Worm (Caenorhabditis elegans) whole organism, late embryonic: Measurements from ENCODE around the gene ags-3.

Source experiments
- C38D4.7 ChIP-seq: fragments of 200-800 bp; sonication (Bioruptor generic); optimal IDR thresholded peaks from 2 replicates; lab custom pipeline; 2018; ENCODE audit warnings: mild to moderate bottlenecking, missing genetic modification characterization, moderate library complexity, missing compliant biosample characterization
- F13H6.1 ChIP-seq: sonication (generic microtip); optimal IDR thresholded peaks from 2 replicates; lab custom pipeline; 2016; ENCODE audit warnings: missing genetic modification characterization, missing compliant biosample characterization
- K02D7.2 ChIP-seq: sonication (generic microtip); optimal IDR thresholded peaks from 2 replicates; lab custom pipeline; 2017; ENCODE audit warnings: mild to moderate bottlenecking, missing genetic modification characterization, missing compliant biosample characterization
- K09A11.1 ChIP-seq: sonication (generic microtip); optimal IDR thresholded peaks from 2 replicates; lab custom pipeline; 2017; ENCODE audit warnings: antibody characterized with exemption, mild to moderate bottlenecking, missing genetic modification characterization, missing compliant biosample characterization; ENCODE audit not compliant: insufficient read depth
- T23F11.4 ChIP-seq: fragments of 200-800 bp; sonication (Bioruptor generic); optimal IDR thresholded peaks from 2 replicates; lab custom pipeline; 2018; ENCODE audit warnings: mild to moderate bottlenecking, missing genetic modification characterization, missing compliant biosample characterization
- ceh-14 ChIP-seq: sonication (generic microtip); optimal IDR thresholded peaks from 2 replicates; lab custom pipeline; 2016; ENCODE audit warnings: missing genotype, missing genetic modification characterization, missing compliant biosample characterization
- ceh-18 ChIP-seq: sonication (generic microtip); optimal IDR thresholded peaks from 2 replicates; lab custom pipeline; 2016; ENCODE audit warnings: missing genetic modification characterization, missing compliant biosample characterization
- ceh-19 ChIP-seq: fragments of 200-800 bp; sonication (Bioruptor generic); optimal IDR thresholded peaks from 2 replicates; lab custom pipeline; 2018; ENCODE audit warnings: mild to moderate bottlenecking, missing genetic modification characterization, missing compliant biosample characterization
- ceh-2 ChIP-seq: sonication (generic microtip); optimal IDR thresholded peaks from 2 replicates; lab custom pipeline; 2016; ENCODE audit warnings: missing genotype, missing genetic modification characterization, missing compliant biosample characterization
- ceh-24 ChIP-seq: sonication (generic microtip); optimal IDR thresholded peaks from 2 replicates; lab custom pipeline; 2016; ENCODE audit warnings: mild to moderate bottlenecking, missing genetic modification characterization, missing compliant biosample characterization
- ceh-31 ChIP-seq: sonication (generic microtip); optimal IDR thresholded peaks from 2 replicates; lab custom pipeline; 2016; ENCODE audit warnings: missing genetic modification characterization, missing compliant biosample characterization
- ceh-48 ChIP-seq: sonication (generic microtip); optimal IDR thresholded peaks from 2 replicates; lab custom pipeline; 2016; ENCODE audit warnings: missing genetic modification characterization, inconsistent platforms, missing compliant biosample characterization
- ceh-6 ChIP-seq: fragments of 200-800 bp; sonication (Bioruptor generic); optimal IDR thresholded peaks from 2 replicates; lab custom pipeline; 2018; ENCODE audit warnings: mild to moderate bottlenecking, missing genetic modification characterization, missing compliant biosample characterization
- che-1 ChIP-seq: sonication (generic microtip); optimal IDR thresholded peaks from 2 replicates; lab custom pipeline; 2016; ENCODE audit warnings: mild to moderate bottlenecking, missing genetic modification characterization, missing compliant biosample characterization
- dmd-4 ChIP-seq: sonication (generic microtip); optimal IDR thresholded peaks from 2 replicates; lab custom pipeline; 2016; ENCODE audit warnings: borderline replicate concordance, missing genetic modification characterization, missing compliant biosample characterization
- elt-2 ChIP-seq: sonication (generic microtip); optimal IDR thresholded peaks from 2 replicates; lab custom pipeline; 2016; ENCODE audit warnings: missing genetic modification reagents, missing genetic modification characterization, missing compliant biosample characterization
- elt-4 ChIP-seq: sonication (generic microtip); optimal IDR thresholded peaks from 2 replicates; lab custom pipeline; 2016; ENCODE audit warnings: missing genetic modification characterization, missing compliant biosample characterization
- ets-4 ChIP-seq: sonication (generic microtip); optimal IDR thresholded peaks from 2 replicates; lab custom pipeline; 2016; ENCODE audit warnings: missing genetic modification characterization, missing compliant biosample characterization
- fax-1 ChIP-seq: sonication (generic microtip); optimal IDR thresholded peaks from 2 replicates; lab custom pipeline; 2016; ENCODE audit warnings: missing genotype, missing genetic modification characterization, missing compliant biosample characterization
- fkh-10 ChIP-seq: fragments of 150-350 bp; optimal IDR thresholded peaks from 2 replicates; lab custom pipeline; 2014; ENCODE audit warnings: missing biosample characterization, missing genetic modification reagents, missing genetic modification characterization
- fkh-6 ChIP-seq: sonication (generic microtip); optimal IDR thresholded peaks from 2 replicates; lab custom pipeline; 2016; ENCODE audit warnings: missing genetic modification characterization, missing compliant biosample characterization
- gmeb-2 ChIP-seq: sonication (generic microtip); optimal IDR thresholded peaks from 2 replicates; lab custom pipeline; 2016; ENCODE audit warnings: missing genetic modification characterization, inconsistent platforms, missing compliant biosample characterization
- hlh-13 ChIP-seq: fragments of 200-800 bp; sonication (Bioruptor generic); optimal IDR thresholded peaks from 2 replicates; lab custom pipeline; 2018; ENCODE audit warnings: mild to moderate bottlenecking, missing genetic modification characterization, missing compliant biosample characterization
- hlh-15 ChIP-seq: sonication (generic microtip); optimal IDR thresholded peaks from 2 replicates; lab custom pipeline; 2016; ENCODE audit warnings: missing genetic modification characterization, missing compliant biosample characterization
- hlh-30 ChIP-seq: sonication (generic microtip); optimal IDR thresholded peaks from 2 replicates; lab custom pipeline; 2017; ENCODE audit warnings: antibody characterized with exemption, missing genetic modification characterization, missing compliant biosample characterization; ENCODE audit not compliant: insufficient read depth
- hlh-6 ChIP-seq: sonication (generic microtip); optimal IDR thresholded peaks from 2 replicates; lab custom pipeline; 2016; ENCODE audit warnings: missing genotype, missing genetic modification characterization, missing compliant biosample characterization
- hlh-8 ChIP-seq: sonication (generic microtip); optimal IDR thresholded peaks from 2 replicates; lab custom pipeline; 2016; ENCODE audit warnings: missing genotype, missing genetic modification characterization, missing compliant biosample characterization
- lin-11 ChIP-seq: fragments of 200-800 bp; sonication (Bioruptor generic); optimal IDR thresholded peaks from 2 replicates; lab custom pipeline; 2018; ENCODE audit warnings: mild to moderate bottlenecking, missing genetic modification characterization, missing compliant biosample characterization
- madf-2 ChIP-seq: sonication (generic microtip); optimal IDR thresholded peaks from 2 replicates; lab custom pipeline; 2017; ENCODE audit warnings: missing genetic modification characterization, missing compliant biosample characterization
- mec-3 ChIP-seq: sonication (generic microtip); optimal IDR thresholded peaks from 2 replicates; lab custom pipeline; 2016; ENCODE audit warnings: borderline replicate concordance, missing genetic modification characterization, missing compliant biosample characterization
- nhr-232 ChIP-seq: sonication (generic microtip); optimal IDR thresholded peaks from 2 replicates; lab custom pipeline; 2016; ENCODE audit warnings: missing genetic modification characterization, missing compliant biosample characterization
- npax-4 ChIP-seq: sonication (generic microtip); optimal IDR thresholded peaks from 2 replicates; lab custom pipeline; 2016; ENCODE audit warnings: missing genetic modification characterization, missing compliant biosample characterization
- odd-2 ChIP-seq: sonication (generic microtip); optimal IDR thresholded peaks from 2 replicates; lab custom pipeline; 2017; ENCODE audit warnings: antibody characterized with exemption, mild to moderate bottlenecking, missing genetic modification characterization, missing compliant biosample characterization
- pag-3 ChIP-seq: sonication (generic microtip); optimal IDR thresholded peaks from 2 replicates; lab custom pipeline; 2016; ENCODE audit warnings: missing compliant biosample characterization, missing genetic modification characterization, borderline replicate concordance
- pha-4 ChIP-seq: fragments of 150-350 bp; optimal IDR thresholded peaks from 2 replicates; lab custom pipeline; 2018; ENCODE audit warnings: missing biosample characterization, missing genetic modification reagents, missing genetic modification characterization
- pqm-1 ChIP-seq: sonication (generic microtip); optimal IDR thresholded peaks from 2 replicates; lab custom pipeline; 2016; ENCODE audit warnings: missing genetic modification characterization, missing compliant biosample characterization
- pros-1 ChIP-seq: fragments of 150-350 bp; optimal IDR thresholded peaks from 2 replicates; lab custom pipeline; 2014; ENCODE audit warnings: missing biosample characterization, missing genetic modification reagents, missing genetic modification characterization
- ref-2 ChIP-seq: sonication (generic microtip); optimal IDR thresholded peaks from 2 replicates; lab custom pipeline; 2016; ENCODE audit warnings: missing genetic modification characterization, missing compliant biosample characterization
- rnt-1 ChIP-seq: sonication (generic microtip); optimal IDR thresholded peaks from 2 replicates; lab custom pipeline; 2016; ENCODE audit warnings: missing genetic modification characterization, missing compliant biosample characterization
- sox-2 ChIP-seq: fragments of 200-800 bp; sonication (Bioruptor generic); IDR thresholded peaks from 2 replicates; pipeline ENCODE4 v1.3.6; 2022; ENCODE audit warnings: missing genetic modification reagents, missing genetic modification characterization, missing compliant biosample characterization
- sox-4 ChIP-seq: sonication (generic microtip); optimal IDR thresholded peaks from 2 replicates; lab custom pipeline; 2017; ENCODE audit warnings: mild to moderate bottlenecking, missing genetic modification characterization, inconsistent platforms, missing compliant biosample characterization
- syd-9 ChIP-seq: sonication (generic microtip); optimal IDR thresholded peaks from 2 replicates; lab custom pipeline; 2016; ENCODE audit warnings: mild to moderate bottlenecking, missing genetic modification characterization, moderate library complexity, missing compliant biosample characterization
- tbx-2 ChIP-seq: sonication (generic microtip); optimal IDR thresholded peaks from 2 replicates; lab custom pipeline; 2016; ENCODE audit warnings: missing genetic modification characterization, missing compliant biosample characterization
- tbx-7 ChIP-seq: sonication (generic microtip); optimal IDR thresholded peaks from 2 replicates; lab custom pipeline; 2016; ENCODE audit warnings: missing genotype, missing genetic modification characterization, missing compliant biosample characterization
- ttx-3 ChIP-seq: sonication (generic microtip); optimal IDR thresholded peaks from 2 replicates; lab custom pipeline; 2016; ENCODE audit warnings: missing genetic modification reagents, missing genetic modification characterization, missing compliant biosample characterization
- unc-42 ChIP-seq: sonication (generic microtip); optimal IDR thresholded peaks from 2 replicates; lab custom pipeline; 2016; ENCODE audit warnings: missing genotype, missing genetic modification characterization, missing compliant biosample characterization
- unc-55 ChIP-seq: sonication (generic microtip); optimal IDR thresholded peaks from 2 replicates; lab custom pipeline; 2017; ENCODE audit warnings: missing biosample characterization, missing genetic modification reagents, missing genetic modification characterization
- unc-86 ChIP-seq: sonication (generic microtip); optimal IDR thresholded peaks from 2 replicates; lab custom pipeline; 2016; ENCODE audit warnings: missing genetic modification characterization, missing compliant biosample characterization

ags-3 gene

DNA sequence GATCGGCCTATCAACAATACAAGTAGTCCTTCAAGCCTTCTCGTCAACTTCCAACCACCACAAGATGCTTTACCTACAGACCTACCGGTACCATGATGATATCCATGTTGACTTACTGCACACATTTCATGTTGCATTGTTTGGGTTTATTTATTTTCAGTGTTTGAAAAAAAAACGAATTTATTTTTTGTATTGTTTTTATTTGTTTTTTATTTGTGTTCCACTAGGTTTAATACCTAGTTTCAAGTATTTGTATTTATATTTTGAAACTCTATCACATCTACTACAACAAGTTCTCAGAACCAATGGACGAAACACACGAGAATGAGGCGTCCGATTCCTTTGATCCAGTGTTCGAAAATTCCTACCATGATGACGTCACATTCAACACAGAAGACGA, 19.9 kb downstream of the ags-3 start, which contains the start of gene vps-41:
Gene vps-41 (plus strand): TSS at position 301 of the 400 bp plus-strand sequence.
- TF ChIP-seq hlh-13 (GFP tag; lab: Kevin White, UChicago) (no peak), K09A11.1 (no peak), ceh-19 (GFP tag; lab: Kevin White, UChicago) (no peak), pqm-1 (tag; lab: Kevin White, UChicago) (no peak), rnt-1 (tag; lab: Kevin White, UChicago) (no peak), madf-2 (no peak), lin-11 (tag; lab: Kevin White, UChicago) (no peak)

ce11 chrX:5279674-5280073, 23.7 kb downstream of the ags-3 start, which contains the start of gene rga-8:
rga-8 (minus strand) TSS chrX:5279774.
- TF ChIP-seq sox-4, result no peak
- no peak for TF ChIP-seq odd-2 (tag; lab: Kevin White, UChicago)
- no peak for TF ChIP-seq ceh-6 (GFP tag; lab: Kevin White, UChicago)
- TF ChIP-seq syd-9, result no peak
- no peak for TF ChIP-seq ets-4 (tag; lab: Kevin White, UChicago)
- no peak for TF ChIP-seq pag-3 (tag; lab: Kevin White, UChicago)
- TF ChIP-seq ceh-24, result no peak
- no peak for TF ChIP-seq ceh-31
- no peak for TF ChIP-seq hlh-30 (tag; lab: Kevin White, UChicago)
- TF ChIP-seq ref-2, result no peak
- TF ChIP-seq ceh-2 (tag; lab: Kevin White, UChicago), result no peak
- TF ChIP-seq ceh-14 (tag; lab: Kevin White, UChicago), result no peak
- no peak for TF ChIP-seq gmeb-2
- TF ChIP-seq ceh-18 (tag; lab: Kevin White, UChicago), result no peak

DNA sequence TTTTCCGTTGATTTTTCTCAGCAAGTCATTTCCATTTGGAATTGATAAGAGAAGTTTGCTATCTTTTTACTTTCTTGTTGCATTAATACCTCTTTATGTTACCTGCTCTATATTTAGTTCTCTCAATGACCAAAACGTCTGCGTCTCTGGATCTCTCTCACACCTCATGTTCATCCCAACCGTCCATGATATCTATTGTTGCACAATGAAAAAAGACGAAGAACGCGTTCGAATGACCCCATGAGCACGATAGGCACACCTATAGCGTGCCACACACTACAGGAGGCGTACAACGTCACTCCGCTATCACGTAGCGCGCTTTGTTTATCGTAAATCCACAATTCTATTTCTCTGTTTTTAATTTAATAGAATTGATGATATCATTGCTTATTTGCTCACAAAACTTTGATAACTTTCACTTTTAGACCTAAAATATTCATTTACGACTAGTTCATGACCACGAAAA, 24.2 kb downstream of the ags-3 start, which contains the start of gene Y34B4A.2:
Gene Y34B4A.2 (plus strand): TSS at position 328 of the 466 bp plus-strand sequence.
- TF ChIP-seq tbx-2 (tag; lab: Kevin White, UChicago) (peak; percentile 26), fax-1 (tag; lab: Kevin White, UChicago) (no peak), hlh-8 (tag; lab: Kevin White, UChicago) (no peak), tbx-7 (no peak), ceh-48 (tag; lab: Kevin White, UChicago) (no peak), unc-86 (no peak), unc-55 (GFP tag; lab: Kevin White, UChicago) (no peak), sox-4 (no peak), gmeb-2 (no peak), C38D4.7 (GFP tag; lab: Kevin White, UChicago) (no peak), mec-3 (tag; lab: Kevin White, UChicago) (no peak), pros-1 (tag; lab: Kevin White, UChicago) (no peak), nhr-232 (tag; lab: Kevin White, UChicago) (no peak), npax-4 (tag; lab: Kevin White, UChicago) (no peak), K02D7.2 (tag; lab: Kevin White, UChicago) (no peak), ttx-3 (tag; lab: Kevin White, UChicago) (no peak), K09A11.1 (no peak), sox-2 (GFP tag; lab: Robert Waterston, UW) (no peak), hlh-6 (tag; lab: Kevin White, UChicago) (no peak), ceh-14 (tag; lab: Kevin White, UChicago) (no peak), T23F11.4 (GFP tag; lab: Kevin White, UChicago) (no peak), pha-4 (tag; lab: Kevin White, UChicago) (no peak), elt-2 (tag; lab: Kevin White, UChicago) (peak; percentile 79), elt-4 (tag; lab: Kevin White, UChicago) (no peak), unc-42 (tag; lab: Kevin White, UChicago) (peak; percentile 61), odd-2 (tag; lab: Kevin White, UChicago) (no peak), ceh-24 (no peak), dmd-4 (no peak), hlh-30 (tag; lab: Kevin White, UChicago) (peak; percentile 54), che-1 (tag; lab: Kevin White, UChicago) (no peak), fkh-10 (GFP tag; lab: Kevin White, UChicago) (no peak), F13H6.1 (no peak), fkh-6 (tag; lab: Kevin White, UChicago) (no peak), ref-2 (peak; percentile 35), hlh-15 (tag; lab: Kevin White, UChicago) (no peak)
